Fruit fly (Drosophila melanogaster): ENCODE measurements around the gene CG9922.

CG9922 gene

dm6 chr3R:14019407-14020050 is 16.7 kb downstream of the CG9922 start (continued):
- peak; percentile 65 for TF ChIP-seq CG34376 (GFP tag; optimal IDR thresholded peaks at IDR 0.05)
- TF ChIP-seq CG33213 (GFP tag; optimal IDR thresholded peaks at IDR 0.05): no peak
- TF ChIP-seq Ets97D (GFP tag; optimal IDR thresholded peaks at IDR 0.05): no peak
- no peak for TF ChIP-seq oc (tag; optimal IDR thresholded peaks at IDR 0.05)
- TF ChIP-seq Sox102F (GFP tag; optimal IDR thresholded peaks at IDR 0.05): no peak
- TF ChIP-seq Hr78 (GFP tag; optimal IDR thresholded peaks at IDR 0.05): peak in 1 of 2 experiments; percentile 3
- TF ChIP-seq chinmo (GFP tag; IDR thresholded peaks at IDR 0.05; ENCODE audit: partially characterized antibody): peak; percentile 87; the same call in 3 of the 4 replicates
- peak; percentile 31 for TF ChIP-seq cwo (GFP tag; optimal IDR thresholded peaks at IDR 0.05)
- peak in 1 of 2 experiments; percentile 34 for TF ChIP-seq Trl (optimal IDR thresholded peaks at IDR 0.05)
- no peak for TF ChIP-seq Trl (GFP tag; optimal IDR thresholded peaks at IDR 0.05)
- TF ChIP-seq crol (GFP tag; IDR thresholded peaks at IDR 0.05): 0 out of 2 replicates have a peak, but pooled peaks have one; percentile 21
- peak; percentile 28 for TF ChIP-seq Blimp-1 (GFP tag; optimal IDR thresholded peaks at IDR 0.05)
- TF ChIP-seq CG11085 (GFP tag; IDR thresholded peaks at IDR 0.05): no peak
- peak; percentile 53 for TF ChIP-seq HmgZ (tag; optimal IDR thresholded peaks at IDR 0.05)
- TF ChIP-seq sug (tag; optimal IDR thresholded peaks at IDR 0.05): peak; percentile 99
- 0 out of 3 replicates have a peak, but pooled peaks have one; percentile 26 for TF ChIP-seq CG11695 (GFP tag; IDR thresholded peaks at IDR 0.05)
- 0 out of 2 replicates have a peak, but pooled peaks have one; percentile 28 for TF ChIP-seq tna (GFP tag; IDR thresholded peaks at IDR 0.05; ENCODE audit: partially characterized antibody)
- peak; percentile 16 for TF ChIP-seq pros (GFP tag; optimal IDR thresholded peaks at IDR 0.05)
- peak; percentile 17 for TF ChIP-seq abd-A (tag; optimal IDR thresholded peaks at IDR 0.05)
- TF ChIP-seq CG2199 (GFP tag; IDR thresholded peaks at IDR 0.05): peak; percentile 82; the same call in 1 of the 3 replicates
- TF ChIP-seq gcm (GFP tag; optimal IDR thresholded peaks at IDR 0.05): peak; percentile 33
- TF ChIP-seq sd (tag; optimal IDR thresholded peaks at IDR 0.05): peak; percentile 73
- no peak for TF ChIP-seq ERR (GFP tag; optimal IDR thresholded peaks at IDR 0.05)
- 0 out of 2 replicates have a peak, but pooled peaks have one; percentile 9 for TF ChIP-seq CG14441 (GFP tag; IDR thresholded peaks at IDR 0.05)
- peak in 1 of 2 experiments; percentile 68 for TF ChIP-seq Pdp1 (GFP tag; optimal IDR thresholded peaks at IDR 0.05)
- no peak for TF ChIP-seq Scr (GFP tag; IDR thresholded peaks at IDR 0.05; ENCODE audit: partially characterized antibody)
- TF ChIP-seq CrebB (tag; optimal IDR thresholded peaks at IDR 0.05): peak; percentile 23
- TF ChIP-seq CG31365 (tag; optimal IDR thresholded peaks at IDR 0.05): no peak
- peak; percentile 34; the same call in 1 of the 2 replicates for TF ChIP-seq Atf6 (GFP tag; IDR thresholded peaks at IDR 0.05)
- TF ChIP-seq sens (GFP tag): peak; percentile 42
- peak; percentile 85 for TF ChIP-seq cg (GFP tag; optimal IDR thresholded peaks at IDR 0.05)
- TF ChIP-seq Side (GFP tag; optimal IDR thresholded peaks at IDR 0.05): no peak
- no peak for TF ChIP-seq lilli (GFP tag; optimal IDR thresholded peaks at IDR 0.05)
- no peak for TF ChIP-seq HLH3B (GFP tag; IDR thresholded peaks at IDR 0.05)
- 0 out of 3 replicates have a peak, but pooled peaks have one; percentile 16 for TF ChIP-seq Aef1 (GFP tag; IDR thresholded peaks at IDR 0.05)
- peak; percentile 53 for TF ChIP-seq kni (GFP tag; optimal IDR thresholded peaks at IDR 0.05)
- TF ChIP-seq CG6175 (GFP tag; IDR thresholded peaks at IDR 0.05): peak; percentile 85
- peak; percentile 26 for TF ChIP-seq CG18599 (GFP tag; optimal IDR thresholded peaks at IDR 0.05)
- TF ChIP-seq Elba2 (GFP tag; optimal IDR thresholded peaks at IDR 0.05): no peak

dm6 chr3R:14018430-14018786 is 17.8 kb downstream of the CG9922 start:
- TF ChIP-seq chinmo (GFP tag; IDR thresholded peaks at IDR 0.05; ENCODE audit: partially characterized antibody) (peak; percentile 97), Drgx (GFP tag; IDR thresholded peaks at IDR 0.05) (0 out of 2 replicates have a peak, but pooled peaks have one; percentile 7), CG17361 (GFP tag; IDR thresholded peaks at IDR 0.05) (peak; percentile 46; the same call in 2 of the 3 replicates), run (tag; optimal IDR thresholded peaks at IDR 0.05) (no peak), ara (GFP tag; IDR thresholded peaks at IDR 0.05) (no peak), Dfd (GFP tag; optimal IDR thresholded peaks at IDR 0.05) (no peak), dpn (GFP tag; optimal IDR thresholded peaks at IDR 0.05) (no peak), Ets97D (GFP tag; optimal IDR thresholded peaks at IDR 0.05) (no peak), CG6765 (GFP tag; optimal IDR thresholded peaks at IDR 0.05) (no peak), fru (optimal IDR thresholded peaks at IDR 0.05) (no peak), CG15696 (tag; optimal IDR thresholded peaks at IDR 0.05) (no peak), gem (tag; optimal IDR thresholded peaks at IDR 0.05) (no peak), aop (GFP tag; IDR thresholded peaks at IDR 0.05) (no peak), Adf1 (GFP tag; IDR thresholded peaks at IDR 0.05) (peak; percentile 94), CG11085 (GFP tag; IDR thresholded peaks at IDR 0.05) (no peak), Hr78 (GFP tag; optimal IDR thresholded peaks at IDR 0.05) (no peak)
